Worm (Caenorhabditis elegans): ENCODE results near the gene zhit-2.
A peak's percentile ranks its signal among the peaks of the same experiment; 100 is the strongest.

The zhit-2 gene

DNA sequence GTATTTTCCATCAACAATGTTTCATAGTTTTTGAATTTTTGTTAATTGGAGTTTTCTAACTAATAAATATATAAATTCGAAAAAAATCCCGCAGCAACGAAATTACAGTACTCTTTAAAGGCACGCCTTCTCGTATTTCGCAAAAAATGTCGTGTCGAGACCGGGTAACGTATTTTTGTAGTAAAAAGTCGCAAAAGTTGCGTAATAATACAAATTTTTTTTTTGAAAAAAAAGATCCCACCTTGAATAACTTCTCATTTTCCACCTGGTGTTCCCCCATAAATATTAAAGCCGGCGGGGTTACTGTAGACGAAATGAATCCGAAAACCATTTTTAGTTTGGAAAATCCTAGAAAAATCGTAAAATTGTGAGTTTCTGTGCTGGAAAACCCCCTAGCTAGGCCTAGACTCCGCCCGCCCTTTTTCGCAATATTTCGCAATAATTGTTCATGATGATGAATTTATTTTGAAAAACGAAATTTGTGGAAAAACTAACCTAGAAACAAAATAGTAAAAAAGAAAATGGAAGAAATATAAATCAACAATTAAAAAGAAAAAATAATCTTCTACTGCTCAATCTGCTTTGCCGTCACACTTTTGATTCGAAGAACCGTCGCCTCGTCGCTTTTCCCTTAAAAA, 1.8 kb downstream of the zhit-2 start, which contains the start of gene F43C1.7:
TSS of gene F43C1.7 (minus strand) at position 351 of the 638 bp plus-strand sequence.
- TF ChIP-seq tra-4 (tag; optimal IDR thresholded peaks at IDR 0.05) (no peak), pes-1 (GFP tag; IDR thresholded peaks at IDR 0.05) (no peak), tbx-37 (GFP tag; conservative IDR thresholded peaks at IDR 0.05) (no peak), scrt-1 (GFP tag; IDR thresholded peaks at IDR 0.05) (no peak), ceh-36 (tag; optimal IDR thresholded peaks at IDR 0.05) (no peak), ets-7 (tag; optimal IDR thresholded peaks at IDR 0.05) (no peak), hmg-4 (GFP tag; optimal IDR thresholded peaks at IDR 0.05) (no peak), ceh-13 (GFP tag; optimal IDR thresholded peaks at IDR 0.05) (no peak), tbx-11 (GFP tag; IDR thresholded peaks at IDR 0.05) (no peak), sea-1 (GFP tag; conservative IDR thresholded peaks at IDR 0.05) (no peak), ama-1 (optimal IDR thresholded peaks at IDR 0.05) (no peak), flt-1 (GFP tag; IDR thresholded peaks at IDR 0.05) (no peak), hnd-1 (tag; optimal IDR thresholded peaks at IDR 0.05) (no peak), F13C5.2 (tag; optimal IDR thresholded peaks at IDR 0.05) (no peak), aly-1 (tag; optimal IDR thresholded peaks at IDR 0.05) (no peak), B0310.2 (tag; optimal IDR thresholded peaks at IDR 0.05) (no peak), hmbx-1 (tag; optimal IDR thresholded peaks at IDR 0.05) (no peak)

ce11 chrIII:4241181-4241580, 3.0 kb downstream of the zhit-2 start:
- no peak for TF ChIP-seq scrt-1 (GFP tag; IDR thresholded peaks at IDR 0.05)
- TF ChIP-seq pes-1 (GFP tag; IDR thresholded peaks at IDR 0.05) = no peak
- no peak for TF ChIP-seq hnd-1 (tag; optimal IDR thresholded peaks at IDR 0.05)
- no peak for TF ChIP-seq sea-1 (GFP tag; conservative IDR thresholded peaks at IDR 0.05)
- no peak for TF ChIP-seq hmg-4 (GFP tag; optimal IDR thresholded peaks at IDR 0.05)
- TF ChIP-seq B0310.2 (tag; optimal IDR thresholded peaks at IDR 0.05) = no peak

ce11 chrIII:4240126-4240525, 4.1 kb downstream of the zhit-2 start:
- TF ChIP-seq ama-1 (optimal IDR thresholded peaks at IDR 0.05) = no peak
- TF ChIP-seq pes-1 (GFP tag; IDR thresholded peaks at IDR 0.05) = no peak
- TF ChIP-seq aly-1 (tag; optimal IDR thresholded peaks at IDR 0.05) = no peak
- no peak for TF ChIP-seq B0310.2 (tag; optimal IDR thresholded peaks at IDR 0.05)
- no peak for TF ChIP-seq sea-1 (GFP tag; conservative IDR thresholded peaks at IDR 0.05)
- TF ChIP-seq ceh-13 (GFP tag; optimal IDR thresholded peaks at IDR 0.05) = no peak

- TF ChIP-seq hmg-4 (GFP tag; optimal IDR thresholded peaks at IDR 0.05) (peak; percentile 15), tra-4 (tag; optimal IDR thresholded peaks at IDR 0.05) (no peak)
These were observed 6.5 kb downstream of the zhit-2 start for ce11 chrIII:4237660-4238059.

ce11 chrIII:4236178-4236577, 8.0 kb downstream of the zhit-2 start:
- no peak for TF ChIP-seq sea-1 (GFP tag; conservative IDR thresholded peaks at IDR 0.05)
- TF ChIP-seq ceh-36 (tag; optimal IDR thresholded peaks at IDR 0.05) = no peak
- no peak for TF ChIP-seq tbx-37 (GFP tag; conservative IDR thresholded peaks at IDR 0.05)

DNA sequence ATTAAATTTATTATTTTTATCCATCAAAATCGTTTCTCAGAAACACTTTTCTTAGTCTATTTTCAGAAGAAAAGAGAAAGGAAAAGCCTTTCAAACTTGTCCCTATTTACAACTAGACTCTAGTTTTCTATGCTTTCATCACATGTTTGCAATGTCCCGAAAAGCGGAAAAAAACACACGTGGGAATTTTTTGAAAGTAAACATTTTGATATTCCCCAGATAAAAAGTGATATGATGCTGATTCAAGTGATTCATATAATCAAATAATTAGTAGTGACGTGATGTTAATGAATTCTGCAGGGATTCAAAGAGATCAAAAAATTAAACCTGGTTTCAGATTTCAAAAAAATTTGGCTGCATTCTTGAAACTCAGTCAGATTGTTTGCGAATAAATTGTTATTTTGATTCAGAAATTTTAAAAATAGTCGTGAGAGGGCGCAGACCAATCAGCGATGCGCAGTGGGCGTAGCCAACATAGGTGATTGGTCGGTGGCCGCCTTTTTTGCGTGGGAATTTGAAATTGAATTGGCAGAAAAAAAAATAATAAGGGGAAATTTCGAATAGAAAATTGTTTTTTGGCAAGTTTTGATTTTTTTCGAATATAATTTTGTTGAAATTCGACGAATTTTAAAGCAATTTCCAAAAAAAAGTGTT, 9.4 kb downstream of the zhit-2 start:
- TF ChIP-seq sea-1 (GFP tag; conservative IDR thresholded peaks at IDR 0.05) = no peak
- TF ChIP-seq tbx-37 (GFP tag; conservative IDR thresholded peaks at IDR 0.05) = no peak
- no peak for TF ChIP-seq ama-1 (optimal IDR thresholded peaks at IDR 0.05)
- no peak for TF ChIP-seq F13C5.2 (tag; optimal IDR thresholded peaks at IDR 0.05)
- no peak for TF ChIP-seq scrt-1 (GFP tag; IDR thresholded peaks at IDR 0.05)
- TF ChIP-seq B0310.2 (tag; optimal IDR thresholded peaks at IDR 0.05) = no peak
- TF ChIP-seq hmg-4 (GFP tag; optimal IDR thresholded peaks at IDR 0.05) = no peak
- TF ChIP-seq tra-4 (tag; optimal IDR thresholded peaks at IDR 0.05) = no peak
- no peak for TF ChIP-seq aly-1 (tag; optimal IDR thresholded peaks at IDR 0.05)
- TF ChIP-seq hnd-1 (tag; optimal IDR thresholded peaks at IDR 0.05) = no peak
- TF ChIP-seq ceh-36 (tag; optimal IDR thresholded peaks at IDR 0.05) = no peak
- TF ChIP-seq flt-1 (GFP tag; IDR thresholded peaks at IDR 0.05) = no peak
- no peak for TF ChIP-seq hmbx-1 (tag; optimal IDR thresholded peaks at IDR 0.05)
- no peak for TF ChIP-seq ceh-13 (GFP tag; optimal IDR thresholded peaks at IDR 0.05)
- no peak for TF ChIP-seq ets-7 (tag; optimal IDR thresholded peaks at IDR 0.05)
- TF ChIP-seq pes-1 (GFP tag; IDR thresholded peaks at IDR 0.05) = no peak
- TF ChIP-seq tbx-11 (GFP tag; IDR thresholded peaks at IDR 0.05) = no peak

ce11 chrIII:4232811-4233269, 11.3 kb downstream of the zhit-2 start, which contains the start of gene nhr-20:
TSS of gene nhr-20 (minus strand) at chrIII:4233219.
- TF ChIP-seq ets-7 (tag; optimal IDR thresholded peaks at IDR 0.05) (no peak), pes-1 (GFP tag; IDR thresholded peaks at IDR 0.05) (no peak), hmbx-1 (tag; optimal IDR thresholded peaks at IDR 0.05) (no peak), flt-1 (GFP tag; IDR thresholded peaks at IDR 0.05) (no peak), tra-4 (tag; optimal IDR thresholded peaks at IDR 0.05) (no peak), aly-1 (tag; optimal IDR thresholded peaks at IDR 0.05) (no peak), sea-1 (GFP tag; conservative IDR thresholded peaks at IDR 0.05) (no peak), scrt-1 (GFP tag; IDR thresholded peaks at IDR 0.05) (no peak), F13C5.2 (tag; optimal IDR thresholded peaks at IDR 0.05) (no peak), hnd-1 (tag; optimal IDR thresholded peaks at IDR 0.05) (no peak), ceh-36 (tag; optimal IDR thresholded peaks at IDR 0.05) (no peak), ama-1 (optimal IDR thresholded peaks at IDR 0.05) (no peak), hmg-4 (GFP tag; optimal IDR thresholded peaks at IDR 0.05) (no peak), tbx-37 (GFP tag; conservative IDR thresholded peaks at IDR 0.05) (no peak), tbx-11 (GFP tag; IDR thresholded peaks at IDR 0.05) (no peak), B0310.2 (tag; optimal IDR thresholded peaks at IDR 0.05) (no peak), ceh-13 (GFP tag; optimal IDR thresholded peaks at IDR 0.05) (no peak)

ce11 chrIII:4231372-4231771, 12.8 kb downstream of the zhit-2 start:
- TF ChIP-seq tbx-11 (GFP tag; IDR thresholded peaks at IDR 0.05) (no peak), aly-1 (tag; optimal IDR thresholded peaks at IDR 0.05) (no peak), pes-1 (GFP tag; IDR thresholded peaks at IDR 0.05) (no peak), scrt-1 (GFP tag; IDR thresholded peaks at IDR 0.05) (no peak), hmbx-1 (tag; optimal IDR thresholded peaks at IDR 0.05) (no peak), hmg-4 (GFP tag; optimal IDR thresholded peaks at IDR 0.05) (no peak), B0310.2 (tag; optimal IDR thresholded peaks at IDR 0.05) (no peak), tbx-37 (GFP tag; conservative IDR thresholded peaks at IDR 0.05) (no peak), ama-1 (optimal IDR thresholded peaks at IDR 0.05) (no peak), F13C5.2 (tag; optimal IDR thresholded peaks at IDR 0.05) (no peak), sea-1 (GFP tag; conservative IDR thresholded peaks at IDR 0.05) (no peak), flt-1 (GFP tag; IDR thresholded peaks at IDR 0.05) (no peak), hnd-1 (tag; optimal IDR thresholded peaks at IDR 0.05) (no peak), tra-4 (tag; optimal IDR thresholded peaks at IDR 0.05) (no peak), ets-7 (tag; optimal IDR thresholded peaks at IDR 0.05) (no peak)
